Fruit fly (Drosophila melanogaster) whole organism, wandering third instar larva: ENCODE results near the gene TotA.

ENCODE experiments used
- Hnf4 ChIP-seq: fragments of 200-800 bp; sonication (Bioruptor generic); optimal IDR thresholded peaks from 2 replicates; lab custom pipeline; 2016; ENCODE audit warnings: missing biosample characterization, mild to moderate bottlenecking, missing genetic modification characterization
- Rel ChIP-seq, 2 experiments: fragments of 200-800 bp; sonication (Bioruptor generic) in 1 of 2; optimal IDR thresholded peaks; 2 replicates in 1 of 2; 3 replicates in 1 of 2; lab custom pipeline; 2016 to 2019; ENCODE audit warnings: mild to moderate bottlenecking in 2 of 2, missing biosample characterization in 2 of 2, missing genetic modification characterization in 2 of 2, moderate library complexity in 1 of 2
- dl ChIP-seq, 2 experiments: fragments of 175-275, 200-275 bp in 1 of 2; fragments of 200-275 bp in 1 of 2; sonication (Bioruptor generic); optimal IDR thresholded peaks; lab custom pipeline; 2018; ENCODE audit warnings: mild to moderate bottlenecking in 2 of 2, missing biosample characterization in 2 of 2, missing genetic modification characterization in 2 of 2, moderate library complexity in 2 of 2; ENCODE audit not compliant: partially characterized antibody in 2 of 2, insufficient read depth in 1 of 2
- dmrt93B ChIP-seq: fragments of 200-800 bp; sonication (Bioruptor generic); optimal IDR thresholded peaks from 2 replicates; lab custom pipeline; 2018; ENCODE audit warnings: missing biosample characterization, mild to moderate bottlenecking, missing genetic modification characterization
- psq ChIP-seq: fragments of 200-800 bp; sonication (Bioruptor generic); optimal IDR thresholded peaks from 3 replicates; lab custom pipeline; 2017; ENCODE audit warnings: missing biosample characterization, mild to moderate bottlenecking, missing genetic modification characterization, moderate library complexity

DNA sequence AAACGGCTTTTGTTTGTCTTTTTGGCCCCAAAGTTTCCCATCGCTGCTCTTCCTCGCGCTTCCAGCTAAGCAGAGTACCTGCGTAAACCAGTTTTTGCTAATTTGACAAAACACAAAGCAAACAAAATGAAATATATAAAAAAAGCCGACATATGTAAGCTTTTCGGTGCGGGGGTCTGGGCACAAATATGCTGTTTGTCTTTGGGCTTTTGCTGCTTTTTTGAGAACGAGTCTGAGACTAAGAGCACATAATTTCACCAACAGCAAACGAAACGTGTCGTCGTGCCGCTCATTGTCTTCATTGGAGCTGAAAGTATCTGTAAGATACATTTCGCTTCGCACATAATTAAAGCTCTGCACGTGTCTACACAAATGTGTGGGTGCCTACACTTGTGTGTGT is 45.0 kb downstream of the TotA start:
- TF ChIP-seq psq (GFP tag; lab: Kevin White, UChicago): peak; percentile 12
- TF ChIP-seq Hnf4 (GFP tag; lab: Kevin White, UChicago): no peak
- TF ChIP-seq dl (GFP tag; optimal IDR thresholded peaks at IDR 0.05; lab: Kevin White, UChicago; ENCODE audit: insufficient read depth in 1 of 2, partially characterized antibody in 2 of 2): peak in 1 of 2 experiments; percentile 23
- TF ChIP-seq Rel (GFP tag; optimal IDR thresholded peaks at IDR 0.05; lab: Kevin White, UChicago): no peak
- TF ChIP-seq Rel (tag; optimal IDR thresholded peaks at IDR 0.05; lab: Kevin White, UChicago): no peak
- no peak for TF ChIP-seq dmrt93B (GFP tag; lab: Kevin White, UChicago)
